Worm (Caenorhabditis elegans) whole organism, midembryonic: ENCODE results near the gene arrd-3.

Experiments used
- cog-1 ChIP-seq: sonication (generic microtip); optimal IDR thresholded peaks from 2 replicates; lab custom pipeline; 2016; ENCODE audit warnings: missing genetic modification characterization, missing compliant biosample characterization
- ref-1 ChIP-seq: fragments of 200-800 bp; sonication (Bioruptor generic); conservative IDR thresholded peaks from 2 replicates; pipeline ENCODE4 v1.3.6; 2022; ENCODE audit warnings: missing genetic modification reagents, missing genetic modification characterization, missing compliant biosample characterization

DNA sequence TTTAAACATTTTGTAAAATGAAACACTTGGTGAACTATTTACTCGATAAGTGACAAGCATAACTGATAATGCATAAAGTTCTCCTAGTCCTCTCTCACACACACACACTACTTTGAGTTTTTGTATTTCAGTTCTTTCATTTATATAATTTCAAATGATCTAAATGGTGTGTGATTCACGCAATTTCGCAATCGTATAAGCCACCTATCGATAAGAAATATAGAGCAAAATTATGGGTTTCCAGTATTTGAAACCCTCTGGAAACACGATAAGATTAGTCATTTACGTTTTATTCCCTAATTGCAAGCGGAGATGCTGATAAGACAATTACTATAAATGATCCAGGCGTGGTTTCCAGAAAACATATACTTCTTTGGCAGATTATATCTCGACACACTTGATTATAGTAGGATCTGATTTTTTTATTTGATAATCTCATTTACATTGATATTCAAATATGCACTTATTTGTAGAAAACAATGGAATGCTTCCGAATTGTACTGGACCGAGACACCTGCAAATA lies at the start of gene arrd-3:
- no peak for TF ChIP-seq ref-1 (GFP tag; lab: Robert Waterston, UW)
- no peak for TF ChIP-seq cog-1
